Fruit fly (Drosophila melanogaster) Kc167 (cell line): ENCODE data around the gene CG13403.

Experiments used
- insv ChIP-seq: fragments of >200 bp; optimal IDR thresholded peaks from 3 replicates; lab custom pipeline; 2018; ENCODE audit warnings: missing external identifiers
- psq ChIP-seq: fragments of >200 bp; optimal IDR thresholded peaks from 2 replicates; lab custom pipeline; 2017; ENCODE audit warnings: missing external identifiers
- ttk ChIP-seq: sonication (Bioruptor generic); optimal IDR thresholded peaks from 2 replicates; lab custom pipeline; 2017; ENCODE audit warnings: missing external identifiers

DNA sequence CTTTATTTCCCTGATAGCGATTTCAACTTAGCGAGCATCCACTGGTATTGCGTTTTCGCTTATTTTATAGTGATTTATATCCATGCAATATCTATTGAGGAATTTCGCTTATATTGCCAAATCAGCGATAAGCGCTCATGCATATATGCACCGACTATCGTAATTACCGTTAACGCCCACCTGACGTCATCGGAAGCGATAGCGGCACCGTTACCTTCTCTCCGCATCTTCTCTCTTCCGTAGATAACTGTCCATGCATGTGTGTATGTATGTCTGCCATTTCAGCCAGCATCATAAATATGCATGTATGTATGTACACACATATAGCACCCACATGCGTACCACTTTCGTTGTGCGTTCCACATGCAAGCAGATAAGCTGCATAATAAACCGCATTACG lies 29.4 kb upstream of the CG13403 start:
- TF ChIP-seq insv (lab: Kevin White, UChicago) = no peak
- TF ChIP-seq psq = no peak
- no peak for TF ChIP-seq ttk (lab: Kevin White, UChicago)
